Worm (Caenorhabditis elegans) whole organism, midembryonic: ENCODE data around the gene spe-26.

ENCODE experiments used
- cog-1 ChIP-seq: sonication (generic microtip); optimal IDR thresholded peaks from 2 replicates; lab custom pipeline; 2016; ENCODE audit warnings: missing genetic modification characterization, missing compliant biosample characterization
- flt-1 ChIP-seq: fragments of 200-800 bp; sonication (Bioruptor generic); IDR thresholded peaks from 2 replicates; pipeline ENCODE4 v1.3.6; 2022; ENCODE audit warnings: missing genetic modification characterization, missing compliant biosample characterization
- med-1 ChIP-seq: sonication (generic microtip); optimal IDR thresholded peaks from 2 replicates; lab custom pipeline; 2017; ENCODE audit warnings: missing genetic modification characterization, mild to moderate bottlenecking, missing compliant biosample characterization, antibody characterized with exemption, missing genetic modification reagents; ENCODE audit not compliant: insufficient read depth
- ref-1 ChIP-seq: fragments of 200-800 bp; sonication (Bioruptor generic); conservative IDR thresholded peaks from 2 replicates; pipeline ENCODE4 v1.3.6; 2022; ENCODE audit warnings: missing genetic modification reagents, missing genetic modification characterization, missing compliant biosample characterization
- tab-1 ChIP-seq: fragments of 200-800 bp; sonication (Bioruptor generic); IDR thresholded peaks from 2 replicates; pipeline ENCODE4 v1.3.6; 2022; ENCODE audit warnings: missing genetic modification characterization, missing compliant biosample characterization
- ztf-23 ChIP-seq: fragments of 200-800 bp; sonication (Bioruptor generic); IDR thresholded peaks from 2 replicates; pipeline ENCODE4 v1.3.6; 2022; ENCODE audit warnings: missing genetic modification reagents, missing genetic modification characterization, missing compliant biosample characterization
- ztf-29 ChIP-seq: fragments of 200-800 bp; sonication (Bioruptor generic); IDR thresholded peaks from 2 replicates; pipeline ENCODE4 v1.3.6; 2022; ENCODE audit warnings: missing genetic modification reagents, missing genetic modification characterization, missing compliant biosample characterization

DNA sequence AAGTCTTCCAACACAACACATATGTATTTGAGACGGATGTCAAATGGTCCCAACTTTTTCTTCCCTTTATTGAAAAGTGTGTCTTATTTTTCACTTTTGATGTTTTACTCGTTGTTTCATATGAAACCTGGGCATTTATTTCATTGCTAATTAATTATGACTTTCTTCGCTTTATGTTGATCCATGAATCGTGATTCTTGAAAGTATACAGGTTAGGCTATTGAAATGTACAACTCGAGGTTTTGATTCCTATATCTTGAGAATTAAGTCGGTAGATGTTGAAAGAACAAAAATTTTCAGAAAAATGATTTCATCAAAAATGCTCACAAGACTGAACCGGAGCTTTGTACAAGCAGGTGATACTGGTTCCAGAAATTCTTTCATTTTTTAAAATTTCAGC lies 4.6 kb downstream of the spe-26 start, which contains the start of gene nfu-1:
- TF ChIP-seq flt-1 (no peak), ztf-29 (GFP tag; lab: Robert Waterston, UW) (no peak), ztf-23 (no peak), tab-1 (no peak), med-1 (no peak), ref-1 (GFP tag; lab: Robert Waterston, UW) (no peak), cog-1 (tag; lab: Kevin White, UChicago) (no peak)
